Fruit fly (Drosophila melanogaster) whole organism, embryonic: ENCODE data around the gene CG2794.
A peak's percentile ranks its signal among the peaks of the same experiment; 100 is the strongest.

Source experiments
- CG10321 ChIP-seq: fragments of 200-800 bp; sonication (Bioruptor generic); IDR thresholded peaks from 2 replicates; pipeline ENCODE4 v1.3.6; 2022; ENCODE audit warnings: missing biosample characterization, missing genetic modification characterization
- CG11085 ChIP-seq: fragments of 200-800 bp; sonication (Bioruptor generic); IDR thresholded peaks from 2 replicates; pipeline ENCODE4 v1.3.6; 2022; ENCODE audit warnings: missing biosample characterization, missing genetic modification characterization
- CG12744 ChIP-seq: fragments of 200-800 bp; sonication (Bioruptor generic); optimal IDR thresholded peaks from 2 replicates; lab custom pipeline; 2016; ENCODE audit warnings: missing biosample characterization, missing genetic modification characterization
- CG12942 ChIP-seq: fragments of 200-800 bp; sonication (Bioruptor generic); optimal IDR thresholded peaks from 3 replicates; lab custom pipeline; 2016; ENCODE audit warnings: missing biosample characterization, missing genetic modification characterization
- CG13123 ChIP-seq: fragments of 200-800 bp; sonication (Bioruptor generic); optimal IDR thresholded peaks from 2 replicates; lab custom pipeline; 2016; ENCODE audit warnings: missing biosample characterization, missing genetic modification characterization
- CG13775 ChIP-seq: fragments of 200-800 bp; sonication (Bioruptor generic); optimal IDR thresholded peaks from 3 replicates; lab custom pipeline; 2017; ENCODE audit warnings: missing biosample characterization, mild to moderate bottlenecking, missing genetic modification characterization
- CG14014 ChIP-seq: fragments of 200-800 bp; sonication (Bioruptor generic); IDR thresholded peaks from 2 replicates; pipeline ENCODE4 v1.3.6; 2022; ENCODE audit warnings: missing biosample characterization, missing genetic modification characterization
- CG14050 ChIP-seq: fragments of 200-800 bp; sonication (Bioruptor generic); IDR thresholded peaks from 3 replicates; pipeline ENCODE4 v1.3.6; 2022; ENCODE audit warnings: missing biosample characterization, missing genetic modification characterization
- CG16815 ChIP-seq: fragments of 200-800 bp; sonication (Bioruptor generic); optimal IDR thresholded peaks from 3 replicates; lab custom pipeline; 2017; ENCODE audit warnings: missing biosample characterization, mild to moderate bottlenecking, missing genetic modification characterization
- CG1832 ChIP-seq: fragments of 200-800 bp; sonication (Bioruptor generic); optimal IDR thresholded peaks from 2 replicates; lab custom pipeline; 2017; ENCODE audit warnings: missing biosample characterization, mild to moderate bottlenecking, missing genetic modification characterization, inconsistent platforms
- CG2199 ChIP-seq: fragments of 200-800 bp; sonication (Bioruptor generic); IDR thresholded peaks from 3 replicates; pipeline ENCODE4 v1.3.6; 2022; ENCODE audit warnings: missing biosample characterization, missing genetic modification characterization
- CG2889 ChIP-seq: fragments of 200-800 bp; sonication (Bioruptor generic); IDR thresholded peaks from 3 replicates; pipeline ENCODE4 v1.3.6; 2022; ENCODE audit warnings: missing biosample characterization, missing genetic modification characterization
- CG30020 ChIP-seq: fragments of 200-800 bp; optimal IDR thresholded peaks from 2 replicates; lab custom pipeline; 2019; ENCODE audit warnings: missing biosample characterization, mild to moderate bottlenecking, missing genetic modification characterization, moderate library complexity
- CG30403 ChIP-seq: fragments of 200-800 bp; sonication (Bioruptor generic); optimal IDR thresholded peaks from 3 replicates; lab custom pipeline; 2016; ENCODE audit warnings: missing biosample characterization, missing genetic modification characterization
- CG34422 ChIP-seq: fragments of 200-800 bp; sonication (Bioruptor generic); IDR thresholded peaks from 3 replicates; pipeline ENCODE4 v1.3.6; 2022; ENCODE audit warnings: missing biosample characterization, missing genetic modification characterization
- CG4707 ChIP-seq: fragments of 200-800 bp; sonication (Bioruptor generic); optimal IDR thresholded peaks from 2 replicates; lab custom pipeline; 2018; ENCODE audit warnings: missing biosample characterization, mild to moderate bottlenecking, missing genetic modification characterization, moderate library complexity
- CG4820 ChIP-seq: fragments of 200-800 bp; sonication (Bioruptor generic); optimal IDR thresholded peaks from 3 replicates; lab custom pipeline; 2016; ENCODE audit warnings: missing biosample characterization, missing genetic modification characterization
- CG4854 ChIP-seq: fragments of 200-800 bp; sonication (Bioruptor generic); optimal IDR thresholded peaks from 2 replicates; lab custom pipeline; 2016; ENCODE audit warnings: missing biosample characterization, missing genetic modification characterization, inconsistent platforms
- CG7987 ChIP-seq: fragments of 200-800 bp; sonication (Bioruptor generic); optimal IDR thresholded peaks from 2 replicates; lab custom pipeline; 2018; ENCODE audit warnings: missing biosample characterization, mild to moderate bottlenecking, missing genetic modification characterization, moderate library complexity
- CG9727 ChIP-seq: fragments of 200-800 bp; sonication (Bioruptor generic); optimal IDR thresholded peaks from 3 replicates; lab custom pipeline; 2017; ENCODE audit warnings: missing biosample characterization, mild to moderate bottlenecking, missing genetic modification characterization
- Chrac-16 ChIP-seq: fragments of 200-800 bp; sonication (Bioruptor generic); optimal IDR thresholded peaks from 3 replicates; lab custom pipeline; 2016; ENCODE audit warnings: missing biosample characterization, missing genetic modification characterization
- CrebB ChIP-seq: fragments of 200-800 bp; sonication (Bioruptor generic); optimal IDR thresholded peaks from 3 replicates; lab custom pipeline; 2018; ENCODE audit warnings: missing biosample characterization, mild to moderate bottlenecking, missing genetic modification characterization
- Dad ChIP-seq: fragments of 200-800 bp; sonication (Bioruptor generic); optimal IDR thresholded peaks from 3 replicates; lab custom pipeline; 2016; ENCODE audit warnings: missing biosample characterization, missing genetic modification characterization
- Doc2 ChIP-seq: fragments of 200-800 bp; sonication (Bioruptor generic); IDR thresholded peaks from 2 replicates; pipeline ENCODE4 v1.3.6; 2022; ENCODE audit warnings: missing biosample characterization, missing genetic modification characterization
- Elba2 ChIP-seq: fragments of 200-800 bp; sonication (Bioruptor generic); optimal IDR thresholded peaks from 3 replicates; lab custom pipeline; 2016; ENCODE audit warnings: missing biosample characterization, missing genetic modification characterization
- Hmr ChIP-seq: fragments of 200-800 bp; sonication (Bioruptor generic); optimal IDR thresholded peaks from 3 replicates; lab custom pipeline; 2017; ENCODE audit warnings: mild to moderate bottlenecking, missing biosample characterization, missing genetic modification reagents, missing genetic modification characterization
- Hr78 ChIP-seq, 2 experiments: fragments of 200-800 bp in 1 of 2; fragments of >200 bp in 1 of 2; sonication (Bioruptor generic) in 1 of 2; optimal IDR thresholded peaks; 2 replicates each; lab custom pipeline; 2017 to 2019; ENCODE audit warnings: missing biosample characterization in 2 of 2, missing genetic modification characterization in 2 of 2, mild to moderate bottlenecking in 1 of 2, moderate library complexity in 1 of 2
- Kr ChIP-seq: fragments of 200-800 bp; sonication (Bioruptor generic); optimal IDR thresholded peaks from 2 replicates; lab custom pipeline; 2017; ENCODE audit warnings: missing biosample characterization, mild to moderate bottlenecking, missing genetic modification characterization
- Lhr ChIP-seq: fragments of 200-800 bp; sonication (Bioruptor generic); optimal IDR thresholded peaks from 3 replicates; lab custom pipeline; 2017; ENCODE audit warnings: mild to moderate bottlenecking, missing biosample characterization, missing genetic modification reagents, missing genetic modification characterization
- Sin3A ChIP-seq: fragments of >200 bp; optimal IDR thresholded peaks from 2 replicates; lab custom pipeline; 2018
- Sox102F ChIP-seq: fragments of 200-800 bp; sonication (Bioruptor generic); optimal IDR thresholded peaks from 2 replicates; lab custom pipeline; 2018; ENCODE audit warnings: missing biosample characterization, mild to moderate bottlenecking, missing genetic modification characterization, moderate library complexity
- esg ChIP-seq: fragments of 200-800 bp; sonication (Bioruptor generic); conservative IDR thresholded peaks from 2 replicates; pipeline ENCODE4 v1.3.6; 2022; ENCODE audit warnings: missing biosample characterization, missing genetic modification characterization
- eyg ChIP-seq: fragments of 200-800 bp; sonication (Bioruptor generic); optimal IDR thresholded peaks from 3 replicates; lab custom pipeline; 2016; ENCODE audit warnings: missing biosample characterization, missing genetic modification characterization
- ftz-f1 ChIP-seq: fragments of 200-800 bp; sonication (Bioruptor generic); optimal IDR thresholded peaks from 2 replicates; lab custom pipeline; 2016; ENCODE audit warnings: missing biosample characterization, missing genetic modification characterization
- grau ChIP-seq: fragments of 200-800 bp; optimal IDR thresholded peaks from 3 replicates; lab custom pipeline; 2019; ENCODE audit warnings: missing biosample characterization, mild to moderate bottlenecking, missing genetic modification characterization, moderate library complexity
- inv ChIP-seq: fragments of 200-800 bp; sonication (Bioruptor generic); IDR thresholded peaks from 2 replicates; pipeline ENCODE4 v1.3.6; 2022; ENCODE audit warnings: missing biosample characterization, missing genetic modification characterization; ENCODE audit not compliant: partially characterized antibody
- klu ChIP-seq: fragments of 200-800 bp; sonication (Bioruptor generic); IDR thresholded peaks from 2 replicates; pipeline ENCODE4 v1.3.6; 2022; ENCODE audit warnings: missing biosample characterization, missing genetic modification characterization
- lbe ChIP-seq: fragments of 200-800 bp; sonication (Bioruptor generic); optimal IDR thresholded peaks from 2 replicates; lab custom pipeline; 2016; ENCODE audit warnings: missing biosample characterization, mild to moderate bottlenecking, missing genetic modification characterization
- lmd ChIP-seq: fragments of 200-800 bp; sonication (Bioruptor generic); IDR thresholded peaks from 2 replicates; pipeline ENCODE4 v1.3.6; 2022; ENCODE audit warnings: missing biosample characterization, missing genetic modification characterization
- mirr ChIP-seq: fragments of 200-800 bp; sonication (Bioruptor generic); optimal IDR thresholded peaks from 3 replicates; lab custom pipeline; 2018; ENCODE audit warnings: missing biosample characterization, mild to moderate bottlenecking, missing genetic modification characterization
- nerfin-2 ChIP-seq: fragments of 200-800 bp; sonication (Bioruptor generic); IDR thresholded peaks from 2 replicates; pipeline ENCODE4 v1.3.6; 2022; ENCODE audit warnings: missing biosample characterization, missing genetic modification characterization; ENCODE audit not compliant: partially characterized antibody
- pnt ChIP-seq: fragments of 200-800 bp; sonication (Bioruptor generic); optimal IDR thresholded peaks from 3 replicates; lab custom pipeline; 2016; ENCODE audit warnings: missing biosample characterization, missing genetic modification characterization
- psq ChIP-seq: fragments of 200-800 bp; sonication (Bioruptor generic); optimal IDR thresholded peaks from 2 replicates; lab custom pipeline; 2017; ENCODE audit warnings: missing biosample characterization, missing genetic modification characterization
- pum ChIP-seq: fragments of 200-800 bp; sonication (Bioruptor generic); optimal IDR thresholded peaks from 2 replicates; lab custom pipeline; 2016; ENCODE audit warnings: missing biosample characterization, missing genetic modification characterization
- so ChIP-seq: fragments of 200-800 bp; sonication (Bioruptor generic); IDR thresholded peaks from 3 replicates; pipeline ENCODE4 v1.3.6; 2022; ENCODE audit warnings: missing biosample characterization, missing genetic modification characterization
- sug ChIP-seq: fragments of 200-800 bp; optimal IDR thresholded peaks from 2 replicates; lab custom pipeline; 2019; ENCODE audit warnings: missing biosample characterization, mild to moderate bottlenecking, missing genetic modification characterization, moderate library complexity
- tup ChIP-seq: fragments of 200-800 bp; sonication (Bioruptor generic); optimal IDR thresholded peaks from 2 replicates; lab custom pipeline; 2016; ENCODE audit warnings: missing biosample characterization, mild to moderate bottlenecking, missing genetic modification characterization, moderate library complexity
- unpg ChIP-seq: fragments of 200-800 bp; sonication (Bioruptor generic); optimal IDR thresholded peaks from 3 replicates; lab custom pipeline; 2018; ENCODE audit warnings: missing biosample characterization, mild to moderate bottlenecking, missing genetic modification characterization, moderate library complexity
- zfh2 ChIP-seq: fragments of 200-800 bp; sonication (Bioruptor generic); optimal IDR thresholded peaks from 2 replicates; lab custom pipeline; 2016; ENCODE audit warnings: missing biosample characterization, missing genetic modification characterization

Gene CG2794

DNA sequence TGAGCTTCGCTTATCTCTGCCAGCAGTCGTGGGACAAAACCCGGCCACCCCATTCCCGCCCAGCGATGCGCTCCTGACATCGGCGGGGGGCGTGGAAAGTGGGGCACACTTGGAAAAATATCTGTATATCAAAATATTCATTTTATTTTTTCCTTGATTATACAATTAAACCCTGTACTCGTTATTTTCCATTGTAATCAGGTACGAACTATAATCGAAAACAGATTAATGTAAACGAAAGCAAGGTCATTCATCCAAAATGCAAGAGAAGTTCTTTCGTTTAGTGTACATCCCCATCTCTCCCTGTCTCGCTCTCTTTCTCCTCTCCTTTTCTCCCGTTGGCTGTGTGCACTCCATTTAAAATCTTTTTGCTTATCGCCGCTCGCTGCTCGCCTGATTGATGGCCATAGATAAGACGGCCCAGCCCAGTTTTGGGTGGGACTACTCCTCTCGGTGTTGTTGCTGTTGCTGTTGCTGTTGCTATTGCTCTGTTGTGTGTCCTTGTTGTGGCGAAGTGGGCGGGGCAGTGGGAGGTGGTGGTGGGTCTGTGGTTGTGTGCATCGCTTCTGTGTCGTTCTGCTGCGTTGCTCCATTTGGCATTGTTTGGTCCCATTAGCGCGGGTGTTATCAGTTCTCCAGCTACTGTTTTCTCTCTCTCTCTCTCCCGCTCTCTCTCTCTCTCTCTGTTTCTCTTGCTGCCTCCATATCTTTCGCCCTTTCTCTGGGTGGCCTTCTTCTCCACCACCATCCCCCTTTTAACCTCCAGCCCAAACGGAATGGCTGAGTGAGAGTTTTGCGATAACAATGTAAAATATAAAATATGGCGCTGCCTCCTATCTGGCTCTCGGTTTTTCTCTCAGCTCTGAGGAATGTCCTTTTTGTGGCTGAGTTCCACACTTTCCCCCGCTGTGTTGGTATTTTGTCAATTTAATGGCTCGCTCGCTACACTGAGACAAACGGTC, 47.6 kb upstream of the CG2794 start (continued):
- TF ChIP-seq CG14014, result peak; percentile 75
- TF ChIP-seq CG1832 (GFP tag; lab: Kevin White, UChicago), result peak; percentile 32
- peak; percentile 41; the same call in 1 of the 3 replicates for TF ChIP-seq CG2889 (GFP tag; lab: Robert Waterston, UW)
- peak; percentile 74 for TF ChIP-seq Hmr
- TF ChIP-seq mirr (GFP tag; lab: Kevin White, UChicago), result no peak
- TF ChIP-seq CG10321 (GFP tag; lab: Robert Waterston, UW), result no peak
- TF ChIP-seq Kr (GFP tag; lab: Kevin White, UChicago), result no peak
- peak; percentile 89 for TF ChIP-seq Sox102F (GFP tag; lab: Kevin White, UChicago)
- TF ChIP-seq nerfin-2, result no peak
- TF ChIP-seq Elba2 (GFP tag; lab: Kevin White, UChicago), result no peak
- TF ChIP-seq pum (GFP tag; lab: Kevin White, UChicago), result peak; percentile 50
- TF ChIP-seq CG12744 (GFP tag; lab: Kevin White, UChicago), result no peak
- peak; percentile 78 for TF ChIP-seq Chrac-16 (GFP tag; lab: Kevin White, UChicago)
- TF ChIP-seq Dad (GFP tag; lab: Kevin White, UChicago), result no peak
- TF ChIP-seq Sin3A (lab: Kevin White, UChicago), result no peak
- TF ChIP-seq CrebB (tag; lab: Kevin White, UChicago), result peak; percentile 49
- TF ChIP-seq ftz-f1 (GFP tag; lab: Kevin White, UChicago), result no peak
- no peak for TF ChIP-seq zfh2
- TF ChIP-seq Lhr (GFP tag; lab: Kevin White, UChicago), result peak; percentile 18
- peak; percentile 19 for TF ChIP-seq tup
- TF ChIP-seq so, result peak; percentile 61; the same call in 1 of the 3 replicates
- TF ChIP-seq CG34422 (GFP tag; lab: Robert Waterston, UW), result peak; percentile 79; the same call in 2 of the 3 replicates
- peak; percentile 70 for TF ChIP-seq pnt (GFP tag; lab: Kevin White, UChicago)
- peak; percentile 80 for TF ChIP-seq CG30403 (GFP tag; lab: Kevin White, UChicago)
- TF ChIP-seq CG4854 (GFP tag; lab: Kevin White, UChicago), result no peak
- peak; percentile 21 for TF ChIP-seq CG7987 (GFP tag; lab: Kevin White, UChicago)
- TF ChIP-seq unpg (GFP tag; lab: Kevin White, UChicago), result peak; percentile 79
- peak; percentile 33 for TF ChIP-seq CG13123 (GFP tag; lab: Kevin White, UChicago)
- peak; percentile 75 for TF ChIP-seq grau
- no peak for TF ChIP-seq CG30020
- peak; percentile 64; the same call in 1 of the 3 replicates for TF ChIP-seq CG2199
- TF ChIP-seq CG12942 (GFP tag; lab: Kevin White, UChicago), result peak; percentile 71
- no peak for TF ChIP-seq inv (GFP tag; lab: Robert Waterston, UW)
- peak in 1 of 2 experiments; percentile 55 for TF ChIP-seq Hr78 (GFP tag; optimal IDR thresholded peaks at IDR 0.05; lab: Kevin White, UChicago)
- TF ChIP-seq CG4707 (GFP tag; lab: Kevin White, UChicago), result peak; percentile 53
- TF ChIP-seq lmd, result peak; percentile 77
- TF ChIP-seq CG13775 (GFP tag; lab: Kevin White, UChicago), result peak; percentile 57
- peak; percentile 45; the same call in 1 of the 2 replicates for TF ChIP-seq Doc2
- peak; percentile 62 for TF ChIP-seq CG16815
- TF ChIP-seq CG11085 (GFP tag; lab: Robert Waterston, UW), result peak; percentile 69
- peak; percentile 67 for TF ChIP-seq CG4820 (GFP tag; lab: Kevin White, UChicago)
- peak; percentile 64 for TF ChIP-seq CG14050 (GFP tag; lab: Robert Waterston, UW)
- TF ChIP-seq CG9727 (GFP tag; lab: Kevin White, UChicago), result peak; percentile 75
- no peak for TF ChIP-seq lbe (GFP tag; lab: Kevin White, UChicago)
- 0 out of 2 replicates have a peak, but pooled peaks have one; percentile 39 for TF ChIP-seq klu (GFP tag; lab: Robert Waterston, UW)
- TF ChIP-seq eyg (GFP tag; lab: Kevin White, UChicago), result no peak
- peak; percentile 19 for TF ChIP-seq psq (GFP tag; lab: Kevin White, UChicago)
- TF ChIP-seq esg (GFP tag; lab: Robert Waterston, UW), result peak; percentile 61
- peak; percentile 55 for TF ChIP-seq sug (tag; lab: Kevin White, UChicago)
